Worm (Caenorhabditis elegans): ENCODE measurements around the gene cyp-25A6.

cyp-25A6 gene

DNA sequence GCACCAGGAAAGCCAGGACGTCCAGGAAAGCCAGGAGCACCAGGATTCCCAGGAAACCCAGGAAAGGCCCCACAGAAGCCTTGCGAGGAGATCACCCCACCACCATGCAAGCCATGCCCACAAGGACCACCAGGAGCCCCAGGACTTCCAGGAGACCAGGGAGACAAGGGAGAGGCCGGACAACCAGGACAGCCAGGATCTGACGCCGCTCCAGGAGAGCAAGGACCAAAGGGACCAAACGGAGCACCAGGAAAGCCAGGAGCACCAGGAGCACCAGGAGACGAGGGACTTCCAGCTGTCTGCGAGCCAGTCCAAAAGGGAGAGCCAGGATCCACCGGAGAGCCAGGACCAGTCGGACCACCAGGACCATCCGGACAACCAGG is 38.7 kb downstream of the cyp-25A6 start:
- no peak for TF ChIP-seq nhr-67 (tag; optimal IDR thresholded peaks at IDR 0.05)
- TF ChIP-seq zag-1 (tag; optimal IDR thresholded peaks at IDR 0.05) = no peak
- no peak for TF ChIP-seq ama-1 (optimal IDR thresholded peaks at IDR 0.05)
- TF ChIP-seq mml-1 (tag; optimal IDR thresholded peaks at IDR 0.05) = no peak
- TF ChIP-seq lsy-12 (tag; optimal IDR thresholded peaks at IDR 0.05) = no peak
- no peak for TF ChIP-seq ceh-82 (tag; optimal IDR thresholded peaks at IDR 0.05)
- TF ChIP-seq daf-12 (tag; optimal IDR thresholded peaks at IDR 0.05) = no peak
- TF ChIP-seq tbx-2 (tag; optimal IDR thresholded peaks at IDR 0.05) = no peak
- no peak for TF ChIP-seq lin-39 (tag; optimal IDR thresholded peaks at IDR 0.05)
- TF ChIP-seq eor-1 (tag; optimal IDR thresholded peaks at IDR 0.05) = no peak
- TF ChIP-seq nfya-1 (tag; optimal IDR thresholded peaks at IDR 0.05; ENCODE audit: insufficient read depth) = no peak
- TF ChIP-seq unc-62 (GFP tag; optimal IDR thresholded peaks at IDR 0.05) = no peak
- TF ChIP-seq nhr-43 (tag; optimal IDR thresholded peaks at IDR 0.05; ENCODE audit: poor library complexity, severe bottlenecking) = no peak
- no peak for TF ChIP-seq R02D3.7 (tag; optimal IDR thresholded peaks at IDR 0.05)
- no peak for TF ChIP-seq elt-2 (tag; optimal IDR thresholded peaks at IDR 0.05)
- no peak for TF ChIP-seq skn-1 (tag; optimal IDR thresholded peaks at IDR 0.05)
- TF ChIP-seq jun-1 (tag; optimal IDR thresholded peaks at IDR 0.05) = no peak
- no peak for TF ChIP-seq snpc-4 (tag; optimal IDR thresholded peaks at IDR 0.05)
- no peak for TF ChIP-seq nhr-12 (tag; optimal IDR thresholded peaks at IDR 0.05)

DNA sequence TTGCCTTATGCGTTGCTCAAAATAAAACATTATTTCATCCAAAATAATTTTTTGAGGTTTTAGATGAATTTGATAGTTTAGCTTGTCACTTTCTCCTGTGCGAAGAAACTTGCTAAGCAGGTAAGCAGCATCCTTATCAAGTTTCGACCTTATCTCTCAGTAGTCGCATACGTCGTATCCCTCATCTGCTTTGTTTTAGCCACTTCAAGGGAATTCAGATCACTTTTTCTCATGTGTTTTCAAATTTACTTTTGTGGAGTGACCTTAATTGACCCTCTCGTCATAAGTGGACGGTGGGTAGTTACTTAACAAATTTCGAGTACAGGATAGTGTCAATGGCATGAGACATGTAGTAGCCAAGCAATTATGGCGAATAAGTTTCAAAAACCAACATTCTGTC is 39.4 kb downstream of the cyp-25A6 start:
- TF ChIP-seq lsy-12 (tag; optimal IDR thresholded peaks at IDR 0.05) (no peak), R02D3.7 (tag; optimal IDR thresholded peaks at IDR 0.05) (no peak), tbx-2 (tag; optimal IDR thresholded peaks at IDR 0.05) (peak; percentile 46), egl-5 (tag; optimal IDR thresholded peaks at IDR 0.05) (no peak), nhr-76 (tag; optimal IDR thresholded peaks at IDR 0.05) (no peak), ceh-9 (tag; optimal IDR thresholded peaks at IDR 0.05) (no peak), pqm-1 (tag; optimal IDR thresholded peaks at IDR 0.05) (no peak), fkh-10 (GFP tag; optimal IDR thresholded peaks at IDR 0.05) (no peak), nhr-237 (tag; optimal IDR thresholded peaks at IDR 0.05) (no peak), unc-62 (GFP tag; optimal IDR thresholded peaks at IDR 0.05) (no peak), ztf-11 (tag; optimal IDR thresholded peaks at IDR 0.05) (no peak), nhr-23 (tag; optimal IDR thresholded peaks at IDR 0.05) (no peak), egl-27 (tag; optimal IDR thresholded peaks at IDR 0.05) (no peak), zag-1 (tag; optimal IDR thresholded peaks at IDR 0.05) (no peak), jun-1 (tag; optimal IDR thresholded peaks at IDR 0.05) (no peak), hmg-11 (tag; optimal IDR thresholded peaks at IDR 0.05) (no peak), nhr-25 (tag; optimal IDR thresholded peaks at IDR 0.05) (peak; percentile 68), elt-1 (tag; optimal IDR thresholded peaks at IDR 0.05) (no peak), elt-2 (tag; optimal IDR thresholded peaks at IDR 0.05) (no peak), snpc-4 (tag; optimal IDR thresholded peaks at IDR 0.05) (no peak), eor-1 (tag; optimal IDR thresholded peaks at IDR 0.05) (no peak), nfya-1 (tag; optimal IDR thresholded peaks at IDR 0.05; ENCODE audit: insufficient read depth) (peak; percentile 18), nhr-12 (tag; optimal IDR thresholded peaks at IDR 0.05) (no peak), nhr-28 (tag; optimal IDR thresholded peaks at IDR 0.05) (no peak), ama-1 (optimal IDR thresholded peaks at IDR 0.05) (peak; percentile 90), daf-12 (tag; optimal IDR thresholded peaks at IDR 0.05) (no peak), ZK546.5 (tag; optimal IDR thresholded peaks at IDR 0.05) (no peak), lin-15B (tag; optimal IDR thresholded peaks at IDR 0.05) (no peak), elt-3 (tag; optimal IDR thresholded peaks at IDR 0.05) (peak in 1 of 3 experiments; percentile 93), mml-1 (tag; optimal IDR thresholded peaks at IDR 0.05) (no peak), skn-1 (tag; optimal IDR thresholded peaks at IDR 0.05) (no peak), lin-39 (tag; optimal IDR thresholded peaks at IDR 0.05) (no peak), aly-2 (tag; optimal IDR thresholded peaks at IDR 0.05) (no peak), fos-1 (tag; optimal IDR thresholded peaks at IDR 0.05) (no peak), ztf-4 (tag; optimal IDR thresholded peaks at IDR 0.05) (no peak), mdl-1 (tag; optimal IDR thresholded peaks at IDR 0.05) (no peak), nhr-11 (tag; optimal IDR thresholded peaks at IDR 0.05) (no peak), sea-2 (GFP tag; optimal IDR thresholded peaks at IDR 0.05) (no peak), nhr-67 (tag; optimal IDR thresholded peaks at IDR 0.05) (no peak), nhr-77 (tag; optimal IDR thresholded peaks at IDR 0.05) (peak; percentile 55), nhr-43 (tag; optimal IDR thresholded peaks at IDR 0.05; ENCODE audit: poor library complexity, severe bottlenecking) (no peak)

All from whole organism, L3 larva.